Worm (Caenorhabditis elegans) whole organism, L1 larva: ENCODE data around the gene nra-1.

Experiments used
- C04F5.9 ChIP-seq: sonication (generic microtip); optimal IDR thresholded peaks from 2 replicates; lab custom pipeline; 2016; ENCODE audit warnings: missing genetic modification characterization, missing compliant biosample characterization
- alr-1 ChIP-seq: fragments of 200-800 bp; sonication (Bioruptor generic); optimal IDR thresholded peaks from 2 replicates; lab custom pipeline; 2018; ENCODE audit warnings: borderline replicate concordance, mild to moderate bottlenecking, missing genetic modification characterization, missing compliant biosample characterization
- ama-1 ChIP-seq: fragments of 150-350 bp; optimal IDR thresholded peaks from 2 replicates; lab custom pipeline; 2014
- irx-1 ChIP-seq: sonication (generic microtip); optimal IDR thresholded peaks from 2 replicates; lab custom pipeline; 2016; ENCODE audit warnings: missing genetic modification characterization, missing compliant biosample characterization
- mef-2 ChIP-seq: fragments of 150-350 bp; optimal IDR thresholded peaks from 2 replicates; lab custom pipeline; 2014; ENCODE audit warnings: missing biosample characterization, missing genetic modification characterization
- nhr-28 ChIP-seq: fragments of 150-350 bp; optimal IDR thresholded peaks from 2 replicates; lab custom pipeline; 2014; ENCODE audit warnings: missing biosample characterization, missing genetic modification characterization
- nhr-77 ChIP-seq: fragments of 150-350 bp; optimal IDR thresholded peaks from 2 replicates; lab custom pipeline; 2014; ENCODE audit warnings: missing biosample characterization, missing genetic modification characterization

- no peak for TF ChIP-seq nhr-77 (tag; lab: Kevin White, UChicago)
- TF ChIP-seq alr-1: no peak
- TF ChIP-seq nhr-28 (tag; lab: Kevin White, UChicago): no peak
- TF ChIP-seq mef-2 (tag; lab: Kevin White, UChicago): no peak
- TF ChIP-seq C04F5.9 (tag; lab: Kevin White, UChicago): no peak
- no peak for TF ChIP-seq irx-1 (tag; lab: Kevin White, UChicago)
- no peak for TF ChIP-seq ama-1
These were observed 47.0 kb downstream of the nra-1 start for ce11 chrIV:17237029-17237428.
